Worm (Caenorhabditis elegans) whole organism, L2 larva: ENCODE measurements around the gene W05E10.2.

Source experiments
- elt-1 ChIP-seq: fragments of 150-350 bp; optimal IDR thresholded peaks from 2 replicates; lab custom pipeline; 2014; ENCODE audit warnings: missing biosample characterization, missing genetic modification characterization
- nhr-11 ChIP-seq: fragments of 150-350 bp; optimal IDR thresholded peaks from 2 replicates; lab custom pipeline; 2014; ENCODE audit warnings: missing biosample characterization, missing genetic modification characterization
- nhr-237 ChIP-seq: fragments of 150-350 bp; optimal IDR thresholded peaks from 2 replicates; lab custom pipeline; 2014; ENCODE audit warnings: missing biosample characterization, missing genetic modification characterization
- ztf-1 ChIP-seq: fragments of 200-800 bp; sonication (Bioruptor generic); conservative IDR thresholded peaks from 2 replicates; pipeline ENCODE4 v1.3.6; 2022; ENCODE audit warnings: missing genetic modification characterization, missing compliant biosample characterization

- TF ChIP-seq elt-1 (no peak), ztf-1 (GFP tag; lab: Robert Waterston, UW) (no peak), nhr-237 (tag; lab: Kevin White, UChicago) (no peak), nhr-11 (no peak)
Observed at ce11 chrV:11644166-11644565, 42.8 kb upstream of the W05E10.2 start, which contains the start of gene bir-1.
